Worm (Caenorhabditis elegans) whole organism, mixed stage, embryonic: Measurements from ENCODE around the gene znf-207.

ENCODE experiments used
- blmp-1 ChIP-seq: fragments of 150-350 bp; optimal IDR thresholded peaks from 2 replicates; lab custom pipeline; 2014; ENCODE audit warnings: missing biosample characterization, missing genetic modification characterization
- ceh-39 ChIP-seq: fragments of 150-350 bp; optimal IDR thresholded peaks from 2 replicates; lab custom pipeline; 2014; ENCODE audit warnings: missing biosample characterization, missing genetic modification characterization
- cnd-1 ChIP-seq: fragments of 200-800 bp; sonication (Bioruptor generic); optimal IDR thresholded peaks from 2 replicates; lab custom pipeline; 2018; ENCODE audit warnings: mild to moderate bottlenecking, missing genetic modification characterization, missing compliant biosample characterization
- drap-1 ChIP-seq: fragments of 200-800 bp; sonication (Bioruptor generic); optimal IDR thresholded peaks from 3 replicates; lab custom pipeline; 2018; ENCODE audit warnings: mild to moderate bottlenecking, missing genetic modification characterization, missing compliant biosample characterization
- elt-1 ChIP-seq: sonication (generic microtip); optimal IDR thresholded peaks from 2 replicates; lab custom pipeline; 2017; ENCODE audit warnings: missing genetic modification characterization, mild to moderate bottlenecking, missing compliant biosample characterization, antibody characterized with exemption, moderate library complexity, borderline replicate concordance; ENCODE audit not compliant: insufficient read depth
- hlh-1 ChIP-seq: fragments of 150-350 bp; optimal IDR thresholded peaks from 2 replicates; lab custom pipeline; 2014; ENCODE audit warnings: missing biosample characterization, missing genetic modification reagents, missing genetic modification characterization
- mep-1 ChIP-seq: fragments of 150-350 bp; optimal IDR thresholded peaks from 2 replicates; lab custom pipeline; 2017; ENCODE audit warnings: missing biosample characterization, missing genetic modification reagents, missing genetic modification characterization, inconsistent platforms
- mls-2 ChIP-seq: sonication (generic microtip); optimal IDR thresholded peaks from 2 replicates; lab custom pipeline; 2016; ENCODE audit warnings: mild to moderate bottlenecking, missing genetic modification characterization, moderate library complexity, missing compliant biosample characterization
- nhr-2 ChIP-seq: fragments of 150-350 bp; optimal IDR thresholded peaks from 2 replicates; lab custom pipeline; 2014; ENCODE audit warnings: missing biosample characterization, missing genetic modification characterization
- tbx-8 ChIP-seq: fragments of 200-800 bp; sonication (Bioruptor generic); optimal IDR thresholded peaks from 2 replicates; lab custom pipeline; 2018; ENCODE audit warnings: mild to moderate bottlenecking, missing genetic modification characterization, moderate library complexity, missing compliant biosample characterization
- zip-8 ChIP-seq: fragments of 150-350 bp; optimal IDR thresholded peaks from 2 replicates; lab custom pipeline; 2014; ENCODE audit warnings: missing biosample characterization, missing genetic modification characterization

Gene znf-207

ce11 chrIV:11359769-11360168, 49.0 kb downstream of the znf-207 start, which contains the start of gene klp-12:
TSS of gene klp-12 (minus strand) at chrIV:11359869.
- TF ChIP-seq cnd-1 (no peak), zip-8 (tag; lab: Kevin White, UChicago) (no peak), drap-1 (GFP tag; lab: Kevin White, UChicago) (no peak)

- TF ChIP-seq elt-1 (tag; lab: Kevin White, UChicago) (no peak), nhr-2 (tag; lab: Kevin White, UChicago) (no peak), mls-2 (no peak), ceh-39 (no peak), mep-1 (tag; lab: Kevin White, UChicago) (no peak), blmp-1 (tag; lab: Kevin White, UChicago) (no peak), hlh-1 (tag; lab: Kevin White, UChicago) (no peak), tbx-8 (GFP tag; lab: Kevin White, UChicago) (no peak)
These were observed 50.6 kb downstream of the znf-207 start, which contains the start of gene T01G1.4 for ce11 chrIV:11361409-11361808. TSS of gene T01G1.4 (minus strand) at chrIV:11361509.
